Worm (Caenorhabditis elegans): ENCODE results near the gene srh-142.

DNA sequence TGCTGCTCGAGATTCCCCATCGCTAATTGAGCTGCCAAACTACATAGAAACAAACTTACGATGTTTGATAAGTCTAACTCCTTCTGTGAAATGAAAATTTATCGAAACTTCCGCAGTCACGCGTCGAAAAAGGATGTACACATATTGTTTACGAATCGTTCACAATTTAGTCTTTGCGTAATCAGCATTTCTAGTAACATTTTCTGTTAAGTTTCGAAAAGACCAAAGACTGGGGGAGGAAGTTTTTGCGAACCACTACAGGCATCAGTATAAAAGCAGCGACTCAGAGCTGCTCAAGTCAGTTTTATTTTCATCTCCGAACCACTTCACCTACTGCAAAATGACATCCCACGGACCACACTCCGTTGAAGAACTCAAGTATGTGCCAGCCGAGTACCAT is 27.4 kb upstream of the srh-142 start, which contains the start of gene sqst-4:
- no peak for TF ChIP-seq lin-39 (tag; optimal IDR thresholded peaks at IDR 0.05)
- no peak for TF ChIP-seq pag-3 (tag; optimal IDR thresholded peaks at IDR 0.05; ENCODE audit: borderline replicate concordance, insufficient read depth)
- no peak for TF ChIP-seq lsy-2 (tag; optimal IDR thresholded peaks at IDR 0.05)
- no peak for TF ChIP-seq efl-1 (optimal IDR thresholded peaks at IDR 0.05)
- TF ChIP-seq efl-1 (GFP tag; optimal IDR thresholded peaks at IDR 0.05 in 1 of 2), result no peak

Data from whole organism, L1 larva.